Worm (Caenorhabditis elegans): ENCODE measurements around the gene nhr-40.

The nhr-40 gene

ce11 chrX:2640556-2640955 lies 46.8 kb downstream of the nhr-40 start:
- TF ChIP-seq pat-9 (tag; optimal IDR thresholded peaks at IDR 0.05): no peak
- TF ChIP-seq ceh-18 (tag; optimal IDR thresholded peaks at IDR 0.05): no peak
- TF ChIP-seq unc-42 (tag; optimal IDR thresholded peaks at IDR 0.05): peak; percentile 41
- no peak for TF ChIP-seq ttx-3 (tag; optimal IDR thresholded peaks at IDR 0.05)
- no peak for TF ChIP-seq tbx-7 (tag; optimal IDR thresholded peaks at IDR 0.05)
- no peak for TF ChIP-seq pros-1 (tag; optimal IDR thresholded peaks at IDR 0.05)
- TF ChIP-seq hlh-8 (tag; optimal IDR thresholded peaks at IDR 0.05): no peak
- TF ChIP-seq C08G9.2 (tag; optimal IDR thresholded peaks at IDR 0.05): no peak

DNA sequence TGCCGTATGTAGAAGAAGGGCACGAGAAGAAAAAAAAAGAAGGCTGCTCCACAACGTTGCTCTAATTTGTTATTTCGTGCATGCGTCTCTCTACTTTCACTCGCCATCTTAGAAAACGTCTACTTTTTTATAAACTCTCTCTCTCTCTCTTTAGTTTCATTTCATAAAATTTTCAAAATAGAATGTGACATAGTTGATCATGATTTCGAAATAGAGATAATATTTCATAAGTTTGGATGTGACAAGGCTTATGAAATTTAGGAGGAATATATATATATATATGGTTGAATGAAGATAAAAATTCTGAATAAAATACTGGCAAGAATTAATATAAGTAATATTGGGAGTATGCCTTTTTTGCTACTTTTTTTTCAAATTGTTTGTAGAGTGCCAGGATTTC lies 47.3 kb downstream of the nhr-40 start:
- TF ChIP-seq lin-11 (tag; optimal IDR thresholded peaks at IDR 0.05) (no peak), unc-86 (tag; optimal IDR thresholded peaks at IDR 0.05) (no peak), sox-4 (tag; optimal IDR thresholded peaks at IDR 0.05) (no peak), syd-9 (tag; optimal IDR thresholded peaks at IDR 0.05) (no peak), dmd-4 (tag; optimal IDR thresholded peaks at IDR 0.05; ENCODE audit: borderline replicate concordance) (no peak), ceh-48 (tag; optimal IDR thresholded peaks at IDR 0.05) (no peak), ceh-18 (tag; optimal IDR thresholded peaks at IDR 0.05) (no peak)

ce11 chrX:2654334-2654733 lies 60.5 kb downstream of the nhr-40 start:
- TF ChIP-seq hlh-30 (tag; optimal IDR thresholded peaks at IDR 0.05; ENCODE audit: insufficient read depth) (no peak), ceh-48 (tag; optimal IDR thresholded peaks at IDR 0.05) (no peak), ceh-31 (tag; optimal IDR thresholded peaks at IDR 0.05) (peak; percentile 35), zip-5 (tag; optimal IDR thresholded peaks at IDR 0.05) (no peak), unc-42 (tag; optimal IDR thresholded peaks at IDR 0.05) (peak; percentile 10), dve-1 (tag; optimal IDR thresholded peaks at IDR 0.05) (no peak), rnt-1 (tag; optimal IDR thresholded peaks at IDR 0.05) (no peak), pqm-1 (tag; optimal IDR thresholded peaks at IDR 0.05) (no peak)

All from whole organism, late embryonic.